Worm (Caenorhabditis elegans) whole organism, late embryonic: ENCODE data around the gene srtx-1.

Experiments
- ama-1 ChIP-seq: fragments of 150-350 bp; optimal IDR thresholded peaks from 2 replicates; lab custom pipeline; 2014
- che-1 ChIP-seq: sonication (generic microtip); optimal IDR thresholded peaks from 2 replicates; lab custom pipeline; 2016; ENCODE audit warnings: mild to moderate bottlenecking, missing genetic modification characterization, missing compliant biosample characterization
- lim-6 ChIP-seq: sonication (generic microtip); optimal IDR thresholded peaks from 2 replicates; lab custom pipeline; 2016; ENCODE audit warnings: missing genetic modification characterization, missing compliant biosample characterization
- mec-3 ChIP-seq: sonication (generic microtip); optimal IDR thresholded peaks from 2 replicates; lab custom pipeline; 2016; ENCODE audit warnings: borderline replicate concordance, missing genetic modification characterization, missing compliant biosample characterization
- zip-5 ChIP-seq: sonication (generic microtip); optimal IDR thresholded peaks from 2 replicates; lab custom pipeline; 2016; ENCODE audit warnings: missing genetic modification characterization, missing compliant biosample characterization

DNA sequence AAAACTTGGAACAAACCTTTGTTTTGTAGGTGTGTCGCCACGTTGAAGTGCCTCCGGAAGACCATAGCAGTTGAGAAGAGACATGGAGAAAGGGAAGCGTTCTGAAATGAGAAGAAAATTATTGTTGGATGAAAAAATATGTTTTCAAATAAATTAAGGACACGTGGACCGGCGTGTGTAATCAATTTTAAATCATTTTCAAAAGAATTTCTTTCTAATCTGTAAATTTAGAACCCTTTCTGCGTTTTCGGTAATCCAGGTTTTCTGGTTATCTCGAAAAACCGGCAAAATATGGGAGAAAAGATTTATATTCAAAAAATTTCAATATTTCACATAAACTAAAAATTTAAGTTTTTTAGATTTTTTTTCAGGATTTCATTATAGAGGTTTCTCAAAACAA lies 32.2 kb upstream of the srtx-1 start, which contains the start of gene mob-3:
- TF ChIP-seq ama-1 (lab: Kevin White, UChicago) (no peak), che-1 (tag; lab: Kevin White, UChicago) (no peak), zip-5 (no peak), mec-3 (tag; lab: Kevin White, UChicago) (no peak), lim-6 (tag; lab: Kevin White, UChicago) (no peak)
